Worm (Caenorhabditis elegans): ENCODE data around the gene ced-5.

The ced-5 gene

DNA sequence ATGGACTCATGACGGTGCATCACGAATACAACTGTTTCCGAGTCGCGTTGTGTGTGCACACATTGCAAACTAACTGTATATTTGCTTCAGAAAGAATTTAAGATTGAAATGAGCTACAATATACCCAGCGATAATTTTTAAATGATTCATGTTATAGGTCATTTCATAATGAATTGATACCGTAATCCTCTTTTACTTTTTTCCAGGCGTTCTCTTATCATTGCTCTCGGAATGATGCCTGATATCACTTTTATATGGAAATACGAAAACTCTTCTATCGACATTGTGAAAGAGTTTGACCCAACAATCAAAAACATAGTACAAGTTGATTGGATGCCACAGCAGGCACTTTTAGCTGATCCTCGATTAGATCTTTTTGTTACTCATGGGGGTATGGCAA lies 17.5 kb upstream of the ced-5 start (continued):
- TF ChIP-seq ceh-20 (GFP tag; IDR thresholded peaks at IDR 0.05): no peak
- no peak for TF ChIP-seq F49E8.2 (tag; optimal IDR thresholded peaks at IDR 0.05; ENCODE audit: borderline replicate concordance)
- TF ChIP-seq daf-8 (GFP tag; IDR thresholded peaks at IDR 0.05): no peak
- TF ChIP-seq tra-1 (GFP tag; IDR thresholded peaks at IDR 0.05): no peak
- TF ChIP-seq hif-1 (tag; optimal IDR thresholded peaks at IDR 0.05): no peak
- TF ChIP-seq ces-1 (GFP tag; optimal IDR thresholded peaks at IDR 0.05): no peak
- no peak for TF ChIP-seq egl-27 (tag; optimal IDR thresholded peaks at IDR 0.05)
- TF ChIP-seq hlh-11 (tag; optimal IDR thresholded peaks at IDR 0.05): peak; percentile 44
- no peak for TF ChIP-seq nhr-10 (tag; optimal IDR thresholded peaks at IDR 0.05)
- no peak for TF ChIP-seq ceh-44 (GFP tag; IDR thresholded peaks at IDR 0.05)
- TF ChIP-seq ZK337.2 (GFP tag; IDR thresholded peaks at IDR 0.05): no peak
- TF ChIP-seq madf-9 (GFP tag; conservative IDR thresholded peaks at IDR 0.05): no peak
- no peak for TF ChIP-seq Y105C5A.15 (GFP tag; IDR thresholded peaks at IDR 0.05)
- TF ChIP-seq pqm-1 (tag; optimal IDR thresholded peaks at IDR 0.05): peak; percentile 83
- TF ChIP-seq php-3 (GFP tag; IDR thresholded peaks at IDR 0.05): peak; percentile 23; the same call in 1 of the 2 replicates
- TF ChIP-seq nhr-25 (tag; optimal IDR thresholded peaks at IDR 0.05; ENCODE audit: borderline replicate concordance, insufficient read depth): no peak
- no peak for TF ChIP-seq saeg-2 (GFP tag; IDR thresholded peaks at IDR 0.05)
- no peak for TF ChIP-seq pha-4 (GFP tag; IDR thresholded peaks at IDR 0.05)
- TF ChIP-seq pha-4 (tag; optimal IDR thresholded peaks at IDR 0.05): no peak
- TF ChIP-seq lin-29 (GFP tag; IDR thresholded peaks at IDR 0.05): no peak
- TF ChIP-seq nhr-237 (tag; optimal IDR thresholded peaks at IDR 0.05): no peak
- TF ChIP-seq set-16 (GFP tag; IDR thresholded peaks at IDR 0.05): no peak
- TF ChIP-seq rbr-2 (tag; optimal IDR thresholded peaks at IDR 0.05): no peak
- TF ChIP-seq lin-15B (tag; optimal IDR thresholded peaks at IDR 0.05): no peak
- no peak for TF ChIP-seq gei-8 (GFP tag; optimal IDR thresholded peaks at IDR 0.05)
- no peak for TF ChIP-seq nhr-48 (tag; optimal IDR thresholded peaks at IDR 0.05)

DNA sequence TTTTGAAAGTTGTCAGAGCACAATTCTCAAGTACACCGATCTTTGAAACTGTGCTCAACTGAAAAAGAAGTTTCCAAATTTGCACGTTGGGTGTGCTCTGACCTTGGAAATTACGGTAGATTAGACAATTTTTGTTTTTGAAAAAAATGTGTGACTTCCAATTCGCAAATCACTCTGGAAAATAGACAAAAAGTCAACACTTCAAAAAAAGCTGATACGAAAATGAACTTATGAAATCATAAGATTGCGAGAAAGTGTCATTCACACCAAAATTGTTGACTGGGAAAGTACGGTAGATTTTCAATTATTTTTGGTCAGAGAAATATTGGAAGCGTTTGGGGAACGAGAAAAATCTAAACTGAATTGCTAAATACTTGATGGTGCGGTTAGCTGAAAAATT lies 16.6 kb upstream of the ced-5 start:
- no peak for TF ChIP-seq nhr-76 (tag; optimal IDR thresholded peaks at IDR 0.05)
- peak; percentile 45 for TF ChIP-seq nhr-28 (tag; optimal IDR thresholded peaks at IDR 0.05)
- TF ChIP-seq lim-7 (GFP tag; IDR thresholded peaks at IDR 0.05): no peak
- peak; percentile 47 for TF ChIP-seq dve-1 (tag; optimal IDR thresholded peaks at IDR 0.05; ENCODE audit: insufficient read depth)
- no peak for TF ChIP-seq daf-16 (GFP tag; optimal IDR thresholded peaks at IDR 0.05)
- peak; percentile 68 for TF ChIP-seq daf-16 (tag; optimal IDR thresholded peaks at IDR 0.05)
- TF ChIP-seq nhr-111 (GFP tag; optimal IDR thresholded peaks at IDR 0.05): no peak
- no peak for TF ChIP-seq jun-1 (tag; optimal IDR thresholded peaks at IDR 0.05)
- peak; percentile 91 for TF ChIP-seq dmd-6 (GFP tag; IDR thresholded peaks at IDR 0.05)
- no peak for TF ChIP-seq unc-62 (GFP tag; optimal IDR thresholded peaks at IDR 0.05 in 1 of 2)
- no peak for TF ChIP-seq unc-62 (tag; optimal IDR thresholded peaks at IDR 0.05)
- TF ChIP-seq tra-1 (GFP tag; IDR thresholded peaks at IDR 0.05): 0 out of 2 replicates have a peak, but pooled peaks have one; percentile 23
- TF ChIP-seq hlh-11 (tag; optimal IDR thresholded peaks at IDR 0.05): peak; percentile 64
- TF ChIP-seq duxl-1 (tag; optimal IDR thresholded peaks at IDR 0.05; ENCODE audit: poor library complexity): no peak

ce11 chrIV:10468662-10469061 lies 15.2 kb upstream of the ced-5 start:
- no peak for TF ChIP-seq daf-12 (tag; optimal IDR thresholded peaks at IDR 0.05)
- TF ChIP-seq attf-4 (tag; optimal IDR thresholded peaks at IDR 0.05): no peak
- TF ChIP-seq hlh-11 (tag; optimal IDR thresholded peaks at IDR 0.05): peak; percentile 38
- TF ChIP-seq ceh-32 (tag; optimal IDR thresholded peaks at IDR 0.05; ENCODE audit: poor library complexity): no peak
- TF ChIP-seq daf-16 (GFP tag; optimal IDR thresholded peaks at IDR 0.05): no peak
- no peak for TF ChIP-seq daf-16 (tag; optimal IDR thresholded peaks at IDR 0.05)
- no peak for TF ChIP-seq lin-39 (tag; optimal IDR thresholded peaks at IDR 0.05)
- no peak for TF ChIP-seq ceh-44 (GFP tag; IDR thresholded peaks at IDR 0.05)
- peak; percentile 64; the same call in 1 of the 2 replicates for TF ChIP-seq dmd-6 (GFP tag; IDR thresholded peaks at IDR 0.05)
- TF ChIP-seq nhr-6 (tag; optimal IDR thresholded peaks at IDR 0.05): no peak
- TF ChIP-seq lin-38 (GFP tag; IDR thresholded peaks at IDR 0.05): no peak
- peak; percentile 47 for TF ChIP-seq nhr-28 (tag; optimal IDR thresholded peaks at IDR 0.05)
- TF ChIP-seq pqm-1 (tag; optimal IDR thresholded peaks at IDR 0.05): peak; percentile 22
- TF ChIP-seq lin-1 (GFP tag; IDR thresholded peaks at IDR 0.05): no peak
- TF ChIP-seq gei-8 (GFP tag; optimal IDR thresholded peaks at IDR 0.05): no peak

All from whole organism, L4 larva.